Worm (Caenorhabditis elegans): ENCODE measurements around the gene mec-3.

The mec-3 gene

DNA sequence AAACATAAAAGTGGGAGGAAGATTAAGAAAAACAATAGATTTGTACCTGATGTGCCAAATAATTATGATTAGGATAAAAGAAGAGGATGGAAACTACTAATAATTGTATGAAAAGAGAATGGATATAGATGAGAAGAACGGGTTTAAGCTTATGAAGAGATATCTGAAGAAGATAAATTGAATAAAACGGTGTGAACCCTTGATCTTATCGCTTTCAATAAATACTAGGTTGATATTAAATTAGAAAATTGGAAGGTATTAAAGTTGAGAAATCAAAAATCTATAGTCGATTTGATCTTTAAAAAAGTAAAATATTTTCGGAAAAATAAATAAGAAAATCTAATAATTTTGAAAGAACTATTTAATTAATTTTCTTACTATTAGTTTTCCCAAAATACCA, 11.9 kb downstream of the mec-3 start, which contains the start of gene F13B12.4:
F13B12.4 (minus strand) TSS at position 101 of the 400 bp plus-strand sequence.
- TF ChIP-seq elt-1 (tag; optimal IDR thresholded peaks at IDR 0.05; ENCODE audit: borderline replicate concordance, insufficient read depth) (no peak), snpc-4 (tag; optimal IDR thresholded peaks at IDR 0.05) (no peak), nhr-28 (tag; optimal IDR thresholded peaks at IDR 0.05) (no peak), lin-32 (GFP tag; optimal IDR thresholded peaks at IDR 0.05) (no peak), elt-3 (tag; optimal IDR thresholded peaks at IDR 0.05) (no peak), mep-1 (tag; optimal IDR thresholded peaks at IDR 0.05) (no peak), nhr-2 (tag; optimal IDR thresholded peaks at IDR 0.05) (no peak), hlh-1 (tag; optimal IDR thresholded peaks at IDR 0.05) (no peak), nhr-237 (tag; optimal IDR thresholded peaks at IDR 0.05) (no peak), M03D4.4 (tag; optimal IDR thresholded peaks at IDR 0.05) (no peak), lsy-2 (tag; optimal IDR thresholded peaks at IDR 0.05) (no peak)

DNA sequence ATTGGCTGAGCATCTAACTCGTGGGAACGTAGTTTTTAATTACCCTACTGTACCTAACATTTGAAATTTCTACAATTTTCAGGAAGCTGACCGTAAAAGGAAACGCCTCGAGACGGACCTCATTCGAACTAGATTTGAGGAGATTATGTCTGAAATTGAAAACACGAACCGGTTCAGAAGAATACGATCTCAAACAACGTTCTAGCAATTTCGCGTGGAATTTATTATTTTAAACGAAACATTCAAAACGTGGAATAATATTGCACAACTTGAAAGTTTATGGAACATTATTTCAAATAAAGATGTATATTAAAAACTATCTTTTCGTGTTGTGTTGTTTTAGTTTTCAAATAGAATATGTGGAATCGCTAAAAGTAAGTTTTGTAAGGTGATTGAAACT, 18.2 kb downstream of the mec-3 start, which contains the start of gene F13B12.7:
F13B12.7 (plus strand) TSS at position 301 of the 400 bp plus-strand sequence.
- TF ChIP-seq mls-2 (tag; optimal IDR thresholded peaks at IDR 0.05): no peak
- no peak for TF ChIP-seq lin-13 (tag; optimal IDR thresholded peaks at IDR 0.05)
- TF ChIP-seq sptf-1 (tag; optimal IDR thresholded peaks at IDR 0.05): no peak
- TF ChIP-seq blmp-1 (tag; optimal IDR thresholded peaks at IDR 0.05): no peak
- TF ChIP-seq flh-1 (GFP tag; optimal IDR thresholded peaks at IDR 0.05): no peak
- no peak for TF ChIP-seq elt-3 (tag; optimal IDR thresholded peaks at IDR 0.05)
- TF ChIP-seq tbx-8 (GFP tag; optimal IDR thresholded peaks at IDR 0.05): no peak
- TF ChIP-seq sem-2 (GFP tag; optimal IDR thresholded peaks at IDR 0.05): no peak
- no peak for TF ChIP-seq unc-39 (tag; optimal IDR thresholded peaks at IDR 0.05)
- TF ChIP-seq nhr-237 (tag; optimal IDR thresholded peaks at IDR 0.05): no peak
- TF ChIP-seq nhr-28 (tag; optimal IDR thresholded peaks at IDR 0.05): no peak
- no peak for TF ChIP-seq snpc-4 (tag; optimal IDR thresholded peaks at IDR 0.05)
- no peak for TF ChIP-seq unc-62 (GFP tag; optimal IDR thresholded peaks at IDR 0.05)
- no peak for TF ChIP-seq ces-1 (GFP tag; optimal IDR thresholded peaks at IDR 0.05)
- TF ChIP-seq unc-120 (tag; optimal IDR thresholded peaks at IDR 0.05; ENCODE audit: poor library complexity, severe bottlenecking): no peak
- no peak for TF ChIP-seq M03D4.4 (tag; optimal IDR thresholded peaks at IDR 0.05)
- TF ChIP-seq bed-3 (GFP tag; optimal IDR thresholded peaks at IDR 0.05): no peak
- no peak for TF ChIP-seq ceh-43 (GFP tag; optimal IDR thresholded peaks at IDR 0.05)
- no peak for TF ChIP-seq elt-1 (tag; optimal IDR thresholded peaks at IDR 0.05; ENCODE audit: borderline replicate concordance, insufficient read depth)

- TF ChIP-seq lsy-2 (tag; optimal IDR thresholded peaks at IDR 0.05): no peak
- no peak for TF ChIP-seq unc-62 (GFP tag; optimal IDR thresholded peaks at IDR 0.05)
- TF ChIP-seq nhr-76 (tag; optimal IDR thresholded peaks at IDR 0.05): no peak
- TF ChIP-seq tbx-8 (GFP tag; optimal IDR thresholded peaks at IDR 0.05): no peak
- TF ChIP-seq cnd-1 (tag; optimal IDR thresholded peaks at IDR 0.05): no peak
- no peak for TF ChIP-seq ceh-39 (tag; optimal IDR thresholded peaks at IDR 0.05)
- TF ChIP-seq elt-3 (tag; optimal IDR thresholded peaks at IDR 0.05): no peak
- no peak for TF ChIP-seq ham-2 (GFP tag; optimal IDR thresholded peaks at IDR 0.05)
- no peak for TF ChIP-seq sptf-1 (tag; optimal IDR thresholded peaks at IDR 0.05)
- no peak for TF ChIP-seq ztf-11 (tag; optimal IDR thresholded peaks at IDR 0.05)
- TF ChIP-seq nhr-2 (tag; optimal IDR thresholded peaks at IDR 0.05): no peak
- no peak for TF ChIP-seq unc-39 (tag; optimal IDR thresholded peaks at IDR 0.05)
- no peak for TF ChIP-seq unc-120 (tag; optimal IDR thresholded peaks at IDR 0.05; ENCODE audit: poor library complexity, severe bottlenecking)
- no peak for TF ChIP-seq hlh-1 (tag; optimal IDR thresholded peaks at IDR 0.05)
- no peak for TF ChIP-seq elt-1 (tag; optimal IDR thresholded peaks at IDR 0.05; ENCODE audit: borderline replicate concordance, insufficient read depth)
- no peak for TF ChIP-seq blmp-1 (tag; optimal IDR thresholded peaks at IDR 0.05)
- TF ChIP-seq nhr-237 (tag; optimal IDR thresholded peaks at IDR 0.05): no peak
- no peak for TF ChIP-seq sem-2 (GFP tag; optimal IDR thresholded peaks at IDR 0.05)
- no peak for TF ChIP-seq zip-8 (tag; optimal IDR thresholded peaks at IDR 0.05)
- TF ChIP-seq mab-5 (tag; optimal IDR thresholded peaks at IDR 0.05): no peak
Measured at ce11 chrIV:10442904-10443303, 18.8 kb downstream of the mec-3 start.

DNA sequence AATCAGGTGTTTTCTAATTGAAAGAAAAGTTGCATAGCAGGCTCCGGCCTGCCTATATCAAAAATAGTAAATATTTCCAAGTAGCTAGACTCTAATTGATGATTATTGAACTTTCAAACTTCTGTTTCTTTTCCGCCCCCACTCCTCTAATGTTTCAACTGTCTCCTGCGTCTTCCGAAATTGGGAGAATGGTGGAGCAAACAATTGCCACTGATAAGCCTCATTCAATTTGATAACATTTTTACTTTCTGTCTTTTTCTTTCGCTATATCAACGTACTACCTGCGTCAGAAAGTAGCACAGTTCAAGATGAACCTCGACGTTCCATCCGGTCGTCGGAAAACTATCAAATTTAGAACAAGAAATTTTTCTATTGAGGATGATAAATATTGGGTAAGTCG, 22.8 kb downstream of the mec-3 start, which contains the start of gene F13B12.3:
F13B12.3 (plus strand) TSS at position 223 of the 400 bp plus-strand sequence.
- TF ChIP-seq unc-120 (tag; optimal IDR thresholded peaks at IDR 0.05; ENCODE audit: poor library complexity, severe bottlenecking): no peak
- TF ChIP-seq lin-13 (tag; optimal IDR thresholded peaks at IDR 0.05): no peak
- TF ChIP-seq ceh-83 (GFP tag; optimal IDR thresholded peaks at IDR 0.05): no peak
- no peak for TF ChIP-seq elt-1 (tag; optimal IDR thresholded peaks at IDR 0.05; ENCODE audit: borderline replicate concordance, insufficient read depth)
- no peak for TF ChIP-seq ces-1 (GFP tag; optimal IDR thresholded peaks at IDR 0.05)
- TF ChIP-seq unc-39 (tag; optimal IDR thresholded peaks at IDR 0.05): no peak

All from whole organism, mixed stage, embryonic.